Worm (Caenorhabditis elegans) whole organism, L1 larva: ENCODE data around the gene C06E1.1.

Experiments
- C34B4.2 ChIP-seq: sonication (generic microtip); optimal IDR thresholded peaks from 2 replicates; lab custom pipeline; 2017; ENCODE audit warnings: mild to moderate bottlenecking, missing genetic modification characterization, missing compliant biosample characterization
- F16B12.6 ChIP-seq: fragments of 150-350 bp; optimal IDR thresholded peaks from 2 replicates; lab custom pipeline; 2014; ENCODE audit warnings: missing biosample characterization, missing genetic modification characterization
- Y116A8C.19 ChIP-seq: sonication (generic microtip); optimal IDR thresholded peaks from 2 replicates; lab custom pipeline; 2016; ENCODE audit warnings: missing compliant biosample characterization, missing genetic modification characterization, borderline replicate concordance
- alr-1 ChIP-seq: fragments of 200-800 bp; sonication (Bioruptor generic); optimal IDR thresholded peaks from 2 replicates; lab custom pipeline; 2018; ENCODE audit warnings: borderline replicate concordance, mild to moderate bottlenecking, missing genetic modification characterization, missing compliant biosample characterization
- aly-2 ChIP-seq: fragments of 150-350 bp; optimal IDR thresholded peaks from 2 replicates; lab custom pipeline; 2014; ENCODE audit warnings: missing biosample characterization, missing genetic modification characterization
- ama-1 ChIP-seq: fragments of 150-350 bp; optimal IDR thresholded peaks from 2 replicates; lab custom pipeline; 2014
- ceh-8 ChIP-seq: fragments of 200-800 bp; sonication (Bioruptor generic); optimal IDR thresholded peaks from 2 replicates; lab custom pipeline; 2018; ENCODE audit warnings: mild to moderate bottlenecking, missing genetic modification characterization, moderate library complexity, missing compliant biosample characterization
- ceh-88 ChIP-seq: fragments of 200-800 bp; sonication (Bioruptor generic); IDR thresholded peaks from 2 replicates; pipeline ENCODE4 v1.3.6; 2022; ENCODE audit warnings: missing genetic modification characterization, missing compliant biosample characterization
- ceh-90 ChIP-seq: sonication (generic microtip); optimal IDR thresholded peaks from 2 replicates; lab custom pipeline; 2016; ENCODE audit warnings: missing genetic modification characterization, missing compliant biosample characterization
- ces-1 ChIP-seq: fragments of 150-350 bp; optimal IDR thresholded peaks from 2 replicates; lab custom pipeline; 2014; ENCODE audit warnings: missing biosample characterization, missing genetic modification reagents, missing genetic modification characterization
- efl-3 ChIP-seq: fragments of 200-800 bp; sonication (Bioruptor generic); optimal IDR thresholded peaks from 2 replicates; lab custom pipeline; 2018; ENCODE audit warnings: mild to moderate bottlenecking, missing genetic modification characterization, missing compliant biosample characterization
- egl-13 ChIP-seq: sonication (generic microtip); optimal IDR thresholded peaks from 2 replicates; lab custom pipeline; 2016; ENCODE audit warnings: missing genotype, missing genetic modification reagents, missing genetic modification characterization, missing compliant biosample characterization
- elt-2 ChIP-seq: sonication (generic microtip); optimal IDR thresholded peaks from 2 replicates; lab custom pipeline; 2016; ENCODE audit warnings: missing genetic modification characterization, mild to moderate bottlenecking, inconsistent platforms, missing compliant biosample characterization, missing genetic modification reagents
- elt-3 ChIP-seq, 6 experiments: fragments of 150-350 bp in 1 of 6; sonication (generic microtip); optimal IDR thresholded peaks; 2 replicates each; lab custom pipeline; 2017 to 2018; ENCODE audit warnings: missing biosample characterization in 6 of 6, missing genetic modification characterization in 6 of 6, inconsistent platforms in 1 of 6
- fkh-8 ChIP-seq: sonication (generic microtip); optimal IDR thresholded peaks from 2 replicates; lab custom pipeline; 2016; ENCODE audit warnings: mild to moderate bottlenecking, missing genetic modification characterization, missing compliant biosample characterization
- grh-1 ChIP-seq: fragments of 200-800 bp; sonication (Bioruptor generic); IDR thresholded peaks from 2 replicates; pipeline ENCODE4 v1.3.6; 2022; ENCODE audit warnings: missing genetic modification reagents, missing genetic modification characterization, missing compliant biosample characterization
- hlh-17 ChIP-seq: fragments of 200-800 bp; sonication (Bioruptor generic); optimal IDR thresholded peaks from 2 replicates; lab custom pipeline; 2018; ENCODE audit warnings: missing genetic modification characterization, mild to moderate bottlenecking, missing compliant biosample characterization, moderate library complexity, borderline replicate concordance
- hlh-4 ChIP-seq: sonication (generic microtip); optimal IDR thresholded peaks from 2 replicates; lab custom pipeline; 2016; ENCODE audit warnings: mild to moderate bottlenecking, missing genetic modification characterization, missing compliant biosample characterization
- isw-1 ChIP-seq: fragments of 200-800 bp; sonication (Bioruptor generic); IDR thresholded peaks from 2 replicates; pipeline ENCODE4 v1.3.6; 2022; ENCODE audit warnings: missing genetic modification characterization, missing compliant biosample characterization
- jun-1 ChIP-seq: fragments of 150-350 bp; optimal IDR thresholded peaks from 2 replicates; lab custom pipeline; 2014; ENCODE audit warnings: missing biosample characterization, missing genetic modification reagents, missing genetic modification characterization
- lin-15B ChIP-seq: fragments of 150-350 bp; sonication (generic microtip); optimal IDR thresholded peaks from 3 replicates; lab custom pipeline; 2014; ENCODE audit warnings: missing biosample characterization, missing genetic modification characterization
- lin-39 ChIP-seq: fragments of 150-350 bp; optimal IDR thresholded peaks from 2 replicates; lab custom pipeline; 2014; ENCODE audit warnings: missing biosample characterization, missing genetic modification reagents, missing genetic modification characterization
- mab-9 ChIP-seq: fragments of 200-800 bp; sonication (Bioruptor generic); IDR thresholded peaks from 2 replicates; pipeline ENCODE4 v1.3.6; 2022; ENCODE audit warnings: missing genetic modification reagents, missing genetic modification characterization, missing compliant biosample characterization
- mep-1 ChIP-seq: fragments of 150-350 bp; optimal IDR thresholded peaks from 2 replicates; lab custom pipeline; 2014; ENCODE audit warnings: missing biosample characterization, missing genetic modification characterization
- nhr-11 ChIP-seq: fragments of 150-350 bp; optimal IDR thresholded peaks from 2 replicates; lab custom pipeline; 2014; ENCODE audit warnings: missing biosample characterization, missing genetic modification characterization
- nhr-19 ChIP-seq: fragments of 200-800 bp; sonication (Bioruptor generic); conservative IDR thresholded peaks from 2 replicates; pipeline ENCODE4 v1.3.6; 2022; ENCODE audit warnings: missing genetic modification characterization, missing compliant biosample characterization
- nhr-20 ChIP-seq: sonication (generic microtip); optimal IDR thresholded peaks from 2 replicates; lab custom pipeline; 2016; ENCODE audit warnings: mild to moderate bottlenecking, missing genetic modification characterization, missing compliant biosample characterization
- nhr-237 ChIP-seq: fragments of 150-350 bp; optimal IDR thresholded peaks from 2 replicates; lab custom pipeline; 2014; ENCODE audit warnings: missing biosample characterization, missing genetic modification characterization
- nhr-47 ChIP-seq: sonication (generic microtip); optimal IDR thresholded peaks from 2 replicates; lab custom pipeline; 2016; ENCODE audit warnings: mild to moderate bottlenecking, missing genetic modification characterization, moderate library complexity, missing compliant biosample characterization
- nhr-76 ChIP-seq: sonication (generic microtip); optimal IDR thresholded peaks from 2 replicates; lab custom pipeline; 2017; ENCODE audit warnings: missing biosample characterization, missing genetic modification characterization
- nhr-85 ChIP-seq: sonication (generic microtip); peaks from one replicate; lab custom pipeline; 2016; ENCODE audit warnings: missing genetic modification characterization, inconsistent platforms, missing compliant biosample characterization
- nhr-90 ChIP-seq: sonication (generic microtip); optimal IDR thresholded peaks from 2 replicates; lab custom pipeline; 2016; ENCODE audit warnings: mild to moderate bottlenecking, missing genetic modification characterization, missing compliant biosample characterization; ENCODE audit not compliant: poor library complexity
- pag-3 ChIP-seq: sonication (generic microtip); optimal IDR thresholded peaks from 2 replicates; lab custom pipeline; 2017; ENCODE audit warnings: missing genetic modification characterization, mild to moderate bottlenecking, missing compliant biosample characterization, antibody characterized with exemption, borderline replicate concordance; ENCODE audit not compliant: insufficient read depth
- pax-3 ChIP-seq: fragments of 200-800 bp; sonication (Bioruptor generic); optimal IDR thresholded peaks from 2 replicates; lab custom pipeline; 2018; ENCODE audit warnings: mild to moderate bottlenecking, missing genetic modification characterization, moderate library complexity, missing compliant biosample characterization
- rnt-1 ChIP-seq: sonication (generic microtip); optimal IDR thresholded peaks from 2 replicates; lab custom pipeline; 2016; ENCODE audit warnings: mild to moderate bottlenecking, missing genetic modification characterization, moderate library complexity, missing compliant biosample characterization
- skn-1 ChIP-seq: fragments of 150-350 bp; optimal IDR thresholded peaks from 2 replicates; lab custom pipeline; 2014; ENCODE audit warnings: missing biosample characterization, missing genetic modification characterization
- snu-23 ChIP-seq: sonication (generic microtip); optimal IDR thresholded peaks from 2 replicates; lab custom pipeline; 2016; ENCODE audit warnings: missing genetic modification characterization, missing compliant biosample characterization
- sox-4 ChIP-seq: sonication (generic microtip); optimal IDR thresholded peaks from 2 replicates; lab custom pipeline; 2016; ENCODE audit warnings: missing genetic modification characterization, missing compliant biosample characterization
- sup-37 ChIP-seq: fragments of 200-800 bp; sonication (Bioruptor generic); optimal IDR thresholded peaks from 2 replicates; lab custom pipeline; 2018; ENCODE audit warnings: mild to moderate bottlenecking, missing genetic modification characterization, missing compliant biosample characterization
- swsn-7 ChIP-seq: sonication (generic microtip); optimal IDR thresholded peaks from 2 replicates; lab custom pipeline; 2016; ENCODE audit warnings: missing genetic modification characterization, missing compliant biosample characterization
- tbx-2 ChIP-seq: sonication (generic microtip); optimal IDR thresholded peaks from 2 replicates; lab custom pipeline; 2016; ENCODE audit warnings: missing genetic modification characterization, missing compliant biosample characterization
- tlp-1 ChIP-seq: fragments of 150-350 bp; optimal IDR thresholded peaks from 2 replicates; lab custom pipeline; 2014; ENCODE audit warnings: missing biosample characterization, missing genetic modification characterization
- unc-130 ChIP-seq: fragments of 150-350 bp; optimal IDR thresholded peaks from 2 replicates; lab custom pipeline; 2017; ENCODE audit warnings: missing biosample characterization, missing genetic modification characterization, inconsistent platforms
- unc-62 ChIP-seq: fragments of 150-350 bp; optimal IDR thresholded peaks from 2 replicates; lab custom pipeline; 2014; ENCODE audit warnings: missing biosample characterization, missing genetic modification reagents, missing genetic modification characterization
- unc-86 ChIP-seq: sonication (generic microtip); optimal IDR thresholded peaks from 2 replicates; lab custom pipeline; 2016; ENCODE audit warnings: missing genetic modification characterization, missing compliant biosample characterization
- xbp-1 ChIP-seq: sonication (generic microtip); optimal IDR thresholded peaks from 2 replicates; lab custom pipeline; 2016; ENCODE audit warnings: missing genetic modification characterization, missing compliant biosample characterization
- zag-1 ChIP-seq: fragments of 150-350 bp; optimal IDR thresholded peaks from 2 replicates; lab custom pipeline; 2014; ENCODE audit warnings: missing biosample characterization, missing genetic modification characterization
- ztf-11 ChIP-seq, 2 experiments: sonication (generic microtip); optimal IDR thresholded peaks; 2 replicates each; lab custom pipeline; 2016 to 2017; ENCODE audit warnings: missing genetic modification characterization in 2 of 2, missing biosample characterization in 1 of 2, missing compliant biosample characterization in 1 of 2

The C06E1.1 gene

ce11 chrIII:8650235-8650817 is 44.7 kb downstream of the C06E1.1 start, which contains the start of gene flp-23 (continued):
- TF ChIP-seq hlh-17: no peak
- TF ChIP-seq ces-1 (GFP tag; lab: Kevin White, UChicago): no peak
- peak; percentile 48 for TF ChIP-seq swsn-7 (tag; lab: Kevin White, UChicago)
- TF ChIP-seq lin-15B (tag; lab: Kevin White, UChicago): no peak
- TF ChIP-seq elt-3 (tag; optimal IDR thresholded peaks at IDR 0.05; lab: Kevin White, UChicago): no peak
- peak; percentile 62 for TF ChIP-seq snu-23
- no peak for TF ChIP-seq pag-3 (tag; lab: Kevin White, UChicago)
- no peak for TF ChIP-seq Y116A8C.19
- TF ChIP-seq mep-1: peak; percentile 20
- peak; percentile 36 for TF ChIP-seq skn-1
- no peak for TF ChIP-seq C34B4.2
- TF ChIP-seq nhr-237 (tag; lab: Kevin White, UChicago): no peak
- TF ChIP-seq tbx-2: peak; percentile 28
- no peak for TF ChIP-seq isw-1 (GFP tag; lab: Robert Waterston, UW)
- TF ChIP-seq ztf-11 (tag; optimal IDR thresholded peaks at IDR 0.05; lab: Kevin White, UChicago): no peak
- TF ChIP-seq nhr-11 (tag; lab: Kevin White, UChicago): no peak
- TF ChIP-seq rnt-1 (tag; lab: Kevin White, UChicago): peak; percentile 47
- TF ChIP-seq zag-1 (tag; lab: Kevin White, UChicago): no peak
- TF ChIP-seq unc-62 (GFP tag; lab: Kevin White, UChicago): no peak
- no peak for TF ChIP-seq ceh-8 (GFP tag; lab: Kevin White, UChicago)
- no peak for TF ChIP-seq jun-1 (tag; lab: Kevin White, UChicago)
- TF ChIP-seq pax-3 (tag; lab: Kevin White, UChicago): no peak
- no peak for TF ChIP-seq hlh-4
- no peak for TF ChIP-seq tlp-1 (tag; lab: Kevin White, UChicago)
- no peak for TF ChIP-seq aly-2
- no peak for TF ChIP-seq alr-1
- no peak for TF ChIP-seq unc-130
- no peak for TF ChIP-seq unc-86 (tag; lab: Kevin White, UChicago)
- TF ChIP-seq F16B12.6 (tag; lab: Kevin White, UChicago): no peak
- TF ChIP-seq, all 84 proteins: peak for 21

ce11 chrIII:8652112-8652694 is 46.6 kb downstream of the C06E1.1 start:
- TF ChIP-seq nhr-85 (tag; lab: Kevin White, UChicago) (peak; percentile 19), tbx-2 (peak; percentile 13), snu-23 (no peak), ama-1 (lab: Kevin White, UChicago) (peak; percentile 88), nhr-19 (GFP tag; lab: Robert Waterston, UW) (peak; percentile 14; the same call in 1 of the 2 replicates), F16B12.6 (tag; lab: Kevin White, UChicago) (no peak), elt-2 (tag; lab: Kevin White, UChicago) (peak; percentile 3), zag-1 (tag; lab: Kevin White, UChicago) (no peak), ceh-88 (GFP tag; lab: Robert Waterston, UW) (0 out of 2 replicates have a peak, but pooled peaks have one; percentile 31), nhr-90 (tag; lab: Kevin White, UChicago) (peak; percentile 47), nhr-20 (tag; lab: Kevin White, UChicago) (peak; percentile 0)

- TF ChIP-seq xbp-1 (tag; lab: Kevin White, UChicago): peak; percentile 12
- no peak for TF ChIP-seq F16B12.6 (tag; lab: Kevin White, UChicago)
- TF ChIP-seq ceh-90 (tag; lab: Kevin White, UChicago): no peak
- TF ChIP-seq zag-1 (tag; lab: Kevin White, UChicago): no peak
- TF ChIP-seq egl-13: no peak
- TF ChIP-seq nhr-20 (tag; lab: Kevin White, UChicago): peak; percentile 34
- no peak for TF ChIP-seq skn-1
- TF ChIP-seq mab-9 (GFP tag; lab: Robert Waterston, UW): no peak
- TF ChIP-seq efl-3: no peak
- no peak for TF ChIP-seq isw-1 (GFP tag; lab: Robert Waterston, UW)
- no peak for TF ChIP-seq fkh-8 (tag; lab: Kevin White, UChicago)
- no peak for TF ChIP-seq alr-1
- no peak for TF ChIP-seq nhr-76
- peak; percentile 38 for TF ChIP-seq nhr-47 (tag; lab: Kevin White, UChicago)
- TF ChIP-seq sox-4 (tag; lab: Kevin White, UChicago): no peak
- no peak; the same call in 1 of the 2 replicates for TF ChIP-seq grh-1
- no peak for TF ChIP-seq lin-39 (tag; lab: Kevin White, UChicago)
- peak; percentile 1 for TF ChIP-seq ama-1 (lab: Kevin White, UChicago)
- no peak for TF ChIP-seq tlp-1 (tag; lab: Kevin White, UChicago)
- TF ChIP-seq sup-37: no peak
These were observed 47.3 kb downstream of the C06E1.1 start for ce11 chrIII:8652922-8653321.
